In the genomic region with DNA sequence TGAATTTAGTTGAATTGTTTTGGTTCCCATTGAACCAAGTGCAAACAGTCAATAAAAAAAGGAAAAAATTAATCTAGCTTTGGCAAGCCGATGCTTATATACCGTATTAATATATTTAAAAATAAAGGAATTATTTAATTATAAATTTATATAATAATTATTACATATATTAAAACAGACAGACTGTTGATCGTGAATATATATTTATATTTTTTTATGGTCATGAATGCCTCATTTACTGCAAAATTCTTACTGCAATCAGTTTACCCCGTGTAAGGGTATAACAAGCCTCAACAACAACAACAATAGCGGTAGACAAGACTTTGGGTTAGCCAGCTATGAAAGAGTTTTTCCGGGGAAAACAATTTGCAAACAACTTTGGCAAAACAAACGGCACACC, we compare ENCODE assay signal across 3 fruit fly cellular contexts.
A peak's percentile ranks its signal among the peaks of the same experiment; 100 is the strongest.
TF ChIP-seq lines count a peak whose summit lies in the region.

No protein-coding gene starts in this region.

- no peak for TF ChIP-seq CTCF in whole organism, embryonic (GFP tag; optimal IDR thresholded peaks at IDR 0.05; lab: Kevin White, UChicago)

TF ChIP-seq in whole organism, embryonic, 481 proteins besides CTCF, POLR2A, EP300 and RAD21:
- TF ChIP-seq Mrtf (GFP tag; IDR thresholded peaks at IDR 0.05; lab: Robert Waterston, UW), result no peak
- TF ChIP-seq exex (tag; optimal IDR thresholded peaks at IDR 0.05; lab: Kevin White, UChicago), result no peak
- no peak for TF ChIP-seq chm (GFP tag; IDR thresholded peaks at IDR 0.05; lab: Robert Waterston, UW)
- no peak for TF ChIP-seq CG32532 (GFP tag; IDR thresholded peaks at IDR 0.05; lab: Robert Waterston, UW)
- no peak for TF ChIP-seq tx (GFP tag; optimal IDR thresholded peaks at IDR 0.05; lab: Kevin White, UChicago)
- no peak for TF ChIP-seq en (GFP tag; optimal IDR thresholded peaks at IDR 0.05; lab: Kevin White, UChicago)
- no peak for TF ChIP-seq aop (GFP tag; IDR thresholded peaks at IDR 0.05; lab: Robert Waterston, UW)
- TF ChIP-seq CG3995 (GFP tag; optimal IDR thresholded peaks at IDR 0.05; lab: Kevin White, UChicago), result no peak
- TF ChIP-seq row (GFP tag; IDR thresholded peaks at IDR 0.05; lab: Robert Waterston, UW), result 0 out of 3 replicates have a peak, but pooled peaks have one; percentile 18
- TF ChIP-seq Sox102F (GFP tag; optimal IDR thresholded peaks at IDR 0.05; lab: Kevin White, UChicago), result peak; percentile 3
- no peak for TF ChIP-seq fru (optimal IDR thresholded peaks at IDR 0.05; lab: Kevin White, UChicago)
- no peak for TF ChIP-seq gsb (GFP tag; IDR thresholded peaks at IDR 0.05; lab: Robert Waterston, UW)
- TF ChIP-seq Gsc (GFP tag; IDR thresholded peaks at IDR 0.05; lab: Robert Waterston, UW), result no peak
- TF ChIP-seq hbn (GFP tag; IDR thresholded peaks at IDR 0.05; lab: Robert Waterston, UW; ENCODE audit: partially characterized antibody), result no peak
- TF ChIP-seq CG11085 (GFP tag; IDR thresholded peaks at IDR 0.05; lab: Robert Waterston, UW), result no peak
- no peak for TF ChIP-seq corto (GFP tag; optimal IDR thresholded peaks at IDR 0.05; lab: Kevin White, UChicago)

TF ChIP-seq in whole organism, prepupa, 60 proteins besides CTCF, POLR2A, EP300 and RAD21:
- peak; percentile 31 for TF ChIP-seq CG32006 (GFP tag; optimal IDR thresholded peaks at IDR 0.05; lab: Kevin White, UChicago)
- TF ChIP-seq CG31627 (GFP tag; optimal IDR thresholded peaks at IDR 0.05; lab: Kevin White, UChicago), result no peak
- TF ChIP-seq CG34406 (GFP tag; optimal IDR thresholded peaks at IDR 0.05; lab: Kevin White, UChicago), result no peak
- TF ChIP-seq Sox14 (GFP tag; optimal IDR thresholded peaks at IDR 0.05; lab: Kevin White, UChicago), result no peak
- TF ChIP-seq Ets21C (GFP tag; optimal IDR thresholded peaks at IDR 0.05; lab: Kevin White, UChicago), result no peak
- TF ChIP-seq Eip78C (GFP tag; lab: Kevin White, UChicago), result peak; percentile 35
- TF ChIP-seq eg (GFP tag; IDR thresholded peaks at IDR 0.05; lab: Robert Waterston, UW), result peak; percentile 52; the same call in 2 of the 3 replicates
- no peak for TF ChIP-seq Blimp-1 (GFP tag; optimal IDR thresholded peaks at IDR 0.05; lab: Kevin White, UChicago)
- TF ChIP-seq vri (GFP tag; optimal IDR thresholded peaks at IDR 0.05; lab: Kevin White, UChicago), result no peak
- peak; percentile 9 for TF ChIP-seq CG6276 (GFP tag; optimal IDR thresholded peaks at IDR 0.05; lab: Kevin White, UChicago)
- peak; percentile 72 for TF ChIP-seq CG15336 (GFP tag; IDR thresholded peaks at IDR 0.05; lab: Robert Waterston, UW)
- TF ChIP-seq CG8119 (GFP tag; IDR thresholded peaks at IDR 0.05; lab: Robert Waterston, UW), result peak; percentile 70; the same call in 2 of the 3 replicates
TF ChIP-seq in whole organism, prepupa: peak in this region for 6.

TF ChIP-seq in whole organism, pupa, 21 proteins besides CTCF, POLR2A, EP300 and RAD21:
- TF ChIP-seq CG17806 (tag; optimal IDR thresholded peaks at IDR 0.05; lab: Kevin White, UChicago) (no peak), CG14655 (GFP tag; optimal IDR thresholded peaks at IDR 0.05; lab: Kevin White, UChicago) (peak; percentile 3), CG8159 (tag; optimal IDR thresholded peaks at IDR 0.05; lab: Kevin White, UChicago) (no peak), EcR (GFP tag; optimal IDR thresholded peaks at IDR 0.05; lab: Kevin White, UChicago) (no peak), CG4496 (GFP tag; IDR thresholded peaks at IDR 0.05; lab: Robert Waterston, UW) (peak; percentile 16; the same call in 1 of the 3 replicates), Ets98B (GFP tag; IDR thresholded peaks at IDR 0.05; lab: Robert Waterston, UW) (peak; percentile 61; the same call in 1 of the 2 replicates), D1 (tag; optimal IDR thresholded peaks at IDR 0.05; lab: Kevin White, UChicago) (no peak), Pif1A (GFP tag; optimal IDR thresholded peaks at IDR 0.05; lab: Kevin White, UChicago) (no peak)
TF ChIP-seq in whole organism, pupa: peak in this region for 3.
